Worm (Caenorhabditis elegans): Measurements from ENCODE around the gene F59E12.9.

DNA sequence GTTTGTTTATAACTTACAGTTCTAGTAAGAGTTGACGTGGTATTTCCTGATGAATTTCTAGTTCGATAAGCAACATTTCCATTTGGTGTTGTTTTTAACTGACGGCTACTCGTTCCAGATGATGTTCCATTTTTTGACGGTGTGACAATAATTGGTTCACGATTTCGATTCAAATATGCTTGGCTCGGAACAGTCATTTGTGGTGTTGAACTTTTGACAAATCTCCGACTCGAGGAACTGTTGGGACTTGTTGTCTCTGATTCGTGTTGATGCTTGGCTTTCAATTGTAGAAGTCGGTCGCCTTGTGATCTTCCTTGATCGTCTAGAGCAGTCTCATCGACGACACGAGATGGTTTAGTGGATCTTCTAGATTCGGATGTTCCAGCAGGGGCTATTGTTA is 55.3 kb downstream of the F59E12.9 start:
- TF ChIP-seq unc-62 (GFP tag; optimal IDR thresholded peaks at IDR 0.05) (no peak), gmeb-1 (tag; optimal IDR thresholded peaks at IDR 0.05) (no peak), ceh-82 (tag; optimal IDR thresholded peaks at IDR 0.05) (no peak), snpc-4 (tag; optimal IDR thresholded peaks at IDR 0.05) (no peak), nhr-10 (tag; optimal IDR thresholded peaks at IDR 0.05) (no peak), ama-1 (optimal IDR thresholded peaks at IDR 0.05) (no peak)
